Fruit fly (Drosophila melanogaster): ENCODE measurements around the gene CG5921.

- TF ChIP-seq psq (optimal IDR thresholded peaks at IDR 0.05) (no peak), h (optimal IDR thresholded peaks at IDR 0.05) (no peak), ttk (optimal IDR thresholded peaks at IDR 0.05) (no peak)
These were observed 11.5 kb downstream of the CG5921 start for dm6 chrX:6062160-6062559.
